Worm (Caenorhabditis elegans) whole organism, mixed stage, embryonic: ENCODE results near the gene W08E12.7.

Experiments
- blmp-1 ChIP-seq: fragments of 150-350 bp; optimal IDR thresholded peaks from 2 replicates; lab custom pipeline; 2014; ENCODE audit warnings: missing biosample characterization, missing genetic modification characterization
- ceh-39 ChIP-seq: fragments of 150-350 bp; optimal IDR thresholded peaks from 2 replicates; lab custom pipeline; 2014; ENCODE audit warnings: missing biosample characterization, missing genetic modification characterization
- cnd-1 ChIP-seq: fragments of 200-800 bp; sonication (Bioruptor generic); optimal IDR thresholded peaks from 2 replicates; lab custom pipeline; 2018; ENCODE audit warnings: mild to moderate bottlenecking, missing genetic modification characterization, missing compliant biosample characterization
- elt-1 ChIP-seq: sonication (generic microtip); optimal IDR thresholded peaks from 2 replicates; lab custom pipeline; 2017; ENCODE audit warnings: missing genetic modification characterization, mild to moderate bottlenecking, missing compliant biosample characterization, antibody characterized with exemption, moderate library complexity, borderline replicate concordance; ENCODE audit not compliant: insufficient read depth
- elt-3 ChIP-seq: fragments of 150-350 bp; optimal IDR thresholded peaks from 2 replicates; lab custom pipeline; 2014; ENCODE audit warnings: missing biosample characterization, missing genetic modification characterization
- mab-5 ChIP-seq: fragments of 150-350 bp; optimal IDR thresholded peaks from 2 replicates; lab custom pipeline; 2014; ENCODE audit warnings: missing biosample characterization, missing genetic modification characterization
- nhr-12 ChIP-seq: fragments of 150-350 bp; optimal IDR thresholded peaks from 2 replicates; lab custom pipeline; 2014; ENCODE audit warnings: missing biosample characterization, missing genetic modification characterization
- nhr-2 ChIP-seq: fragments of 150-350 bp; optimal IDR thresholded peaks from 2 replicates; lab custom pipeline; 2014; ENCODE audit warnings: missing biosample characterization, missing genetic modification characterization
- nhr-28 ChIP-seq: fragments of 150-350 bp; optimal IDR thresholded peaks from 2 replicates; lab custom pipeline; 2014; ENCODE audit warnings: missing biosample characterization, missing genetic modification characterization
- nhr-76 ChIP-seq: sonication (generic microtip); optimal IDR thresholded peaks from 2 replicates; lab custom pipeline; 2017; ENCODE audit warnings: missing biosample characterization, missing genetic modification characterization
- pha-4 ChIP-seq: fragments of 150-350 bp; optimal IDR thresholded peaks from 2 replicates; lab custom pipeline; 2018; ENCODE audit warnings: missing biosample characterization, missing genetic modification reagents, missing genetic modification characterization
- unc-39 ChIP-seq: fragments of 150-350 bp; optimal IDR thresholded peaks from 2 replicates; lab custom pipeline; 2014; ENCODE audit warnings: missing biosample characterization, missing genetic modification characterization
- zip-8 ChIP-seq: fragments of 150-350 bp; optimal IDR thresholded peaks from 2 replicates; lab custom pipeline; 2014; ENCODE audit warnings: missing biosample characterization, missing genetic modification characterization
- ztf-11 ChIP-seq: fragments of 150-350 bp; optimal IDR thresholded peaks from 2 replicates; lab custom pipeline; 2014; ENCODE audit warnings: missing biosample characterization, missing genetic modification characterization

DNA sequence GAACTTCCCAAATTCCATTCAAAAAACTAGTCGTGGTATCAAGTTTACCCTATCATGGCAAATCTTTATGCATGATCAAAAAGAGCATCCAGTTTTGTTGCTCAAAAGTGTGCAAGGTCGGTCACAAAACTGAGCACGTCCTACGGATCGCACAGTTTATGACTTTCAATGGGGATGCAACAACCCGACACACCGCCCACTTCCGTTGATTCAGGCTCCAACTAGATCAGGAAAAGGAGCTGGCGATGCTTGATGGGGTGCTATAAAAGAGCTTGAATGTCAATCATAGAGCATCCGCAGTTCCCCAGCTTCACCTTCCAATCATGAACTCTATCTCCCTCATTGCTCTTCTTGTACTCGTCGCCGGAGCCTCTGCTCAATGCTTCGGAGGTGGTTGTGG is 10.6 kb downstream of the W08E12.7 start, which contains the start of gene W08E12.2:
- TF ChIP-seq blmp-1 (tag; lab: Kevin White, UChicago) = no peak
- no peak for TF ChIP-seq nhr-28 (tag; lab: Kevin White, UChicago)
- TF ChIP-seq nhr-76 (tag; lab: Kevin White, UChicago) = no peak
- no peak for TF ChIP-seq ztf-11 (tag; lab: Kevin White, UChicago)
- TF ChIP-seq ceh-39 (tag; lab: Kevin White, UChicago) = no peak
- no peak for TF ChIP-seq pha-4 (tag; lab: Kevin White, UChicago)
- no peak for TF ChIP-seq nhr-2 (tag; lab: Kevin White, UChicago)
- no peak for TF ChIP-seq elt-1 (tag; lab: Kevin White, UChicago)
- no peak for TF ChIP-seq elt-3
- no peak for TF ChIP-seq cnd-1 (tag; lab: Kevin White, UChicago)
- no peak for TF ChIP-seq mab-5
- TF ChIP-seq unc-39 = no peak
- no peak for TF ChIP-seq zip-8 (tag; lab: Kevin White, UChicago)
- no peak for TF ChIP-seq nhr-12 (tag; lab: Kevin White, UChicago)
